Fruit fly (Drosophila melanogaster) whole organism, embryonic: Measurements from ENCODE around the gene Hexo2.
A peak's percentile ranks its signal among the peaks of the same experiment; 100 is the strongest.

Experiments used
- Abd-B ChIP-seq: fragments of 200-800 bp; sonication (Bioruptor generic); optimal IDR thresholded peaks from 2 replicates; lab custom pipeline; 2018; ENCODE audit warnings: missing biosample characterization, mild to moderate bottlenecking, missing genetic modification characterization, moderate library complexity
- CG11085 ChIP-seq: fragments of 200-800 bp; sonication (Bioruptor generic); IDR thresholded peaks from 2 replicates; pipeline ENCODE4 v1.3.6; 2022; ENCODE audit warnings: missing biosample characterization, missing genetic modification characterization
- CG13894 ChIP-seq: fragments of 200-800 bp; sonication (Bioruptor generic); optimal IDR thresholded peaks from 3 replicates; lab custom pipeline; 2018; ENCODE audit warnings: missing biosample characterization, mild to moderate bottlenecking, missing genetic modification characterization, moderate library complexity
- CG14050 ChIP-seq: fragments of 200-800 bp; sonication (Bioruptor generic); IDR thresholded peaks from 3 replicates; pipeline ENCODE4 v1.3.6; 2022; ENCODE audit warnings: missing biosample characterization, missing genetic modification characterization
- CG16813 ChIP-seq: fragments of 200-800 bp; sonication (Bioruptor generic); IDR thresholded peaks from 3 replicates; pipeline ENCODE4 v1.3.6; 2022; ENCODE audit warnings: missing biosample characterization, missing genetic modification characterization; ENCODE audit not compliant: partially characterized antibody
- CG17802 ChIP-seq: fragments of 200-800 bp; sonication (Bioruptor generic); optimal IDR thresholded peaks from 2 replicates; lab custom pipeline; 2018; ENCODE audit warnings: missing biosample characterization, mild to moderate bottlenecking, missing genetic modification characterization, moderate library complexity
- CG31224 ChIP-seq: fragments of 200-800 bp; sonication (Bioruptor generic); IDR thresholded peaks from 2 replicates; pipeline ENCODE4 v1.3.6; 2022; ENCODE audit warnings: missing biosample characterization, missing genetic modification characterization
- CG32767 ChIP-seq: fragments of 200-800 bp; sonication (Bioruptor generic); IDR thresholded peaks from 2 replicates; pipeline ENCODE4 v1.3.6; 2022; ENCODE audit warnings: missing biosample characterization, missing genetic modification characterization
- CG33557 ChIP-seq: fragments of 200-800 bp; sonication (Bioruptor generic); optimal IDR thresholded peaks from 2 replicates; lab custom pipeline; 2019; ENCODE audit warnings: missing biosample characterization, mild to moderate bottlenecking, missing genetic modification characterization, moderate library complexity
- CG3995 ChIP-seq: fragments of 200-800 bp; sonication (Bioruptor generic); optimal IDR thresholded peaks from 3 replicates; lab custom pipeline; 2016; ENCODE audit warnings: missing biosample characterization, missing genetic modification characterization
- CG5245 ChIP-seq: fragments of 200-800 bp; sonication (Bioruptor generic); optimal IDR thresholded peaks from 3 replicates; lab custom pipeline; 2016; ENCODE audit warnings: missing biosample characterization, missing genetic modification characterization
- CG5953 ChIP-seq: fragments of 200-800 bp; sonication (Bioruptor generic); IDR thresholded peaks from 2 replicates; pipeline ENCODE4 v1.3.6; 2022; ENCODE audit warnings: missing biosample characterization, missing genetic modification characterization
- CG6654 ChIP-seq: fragments of 200-800 bp; sonication (Bioruptor generic); optimal IDR thresholded peaks from 2 replicates; lab custom pipeline; 2017; ENCODE audit warnings: missing biosample characterization, mild to moderate bottlenecking, missing genetic modification characterization
- D19B ChIP-seq: fragments of 200-800 bp; sonication (Bioruptor generic); optimal IDR thresholded peaks from 2 replicates; lab custom pipeline; 2017; ENCODE audit warnings: missing biosample characterization, mild to moderate bottlenecking, missing genetic modification characterization
- Drgx ChIP-seq: fragments of 200-800 bp; sonication (Bioruptor generic); IDR thresholded peaks from 2 replicates; pipeline ENCODE4 v1.3.6; 2022; ENCODE audit warnings: missing biosample characterization, missing genetic modification characterization
- E2f2 ChIP-seq: fragments of 200-800 bp; sonication (Bioruptor generic); IDR thresholded peaks from 2 replicates; pipeline ENCODE4 v1.3.6; 2022; ENCODE audit warnings: missing biosample characterization, missing genetic modification characterization
- ERR ChIP-seq: fragments of 200-800 bp; sonication (Bioruptor generic); optimal IDR thresholded peaks from 2 replicates; lab custom pipeline; 2016; ENCODE audit warnings: missing biosample characterization, missing genetic modification characterization
- Ets97D ChIP-seq: fragments of 200-800 bp; sonication (Bioruptor generic); optimal IDR thresholded peaks from 3 replicates; lab custom pipeline; 2016; ENCODE audit warnings: missing biosample characterization, missing genetic modification characterization
- H15 ChIP-seq: fragments of 200-800 bp; sonication (Bioruptor generic); IDR thresholded peaks from 3 replicates; pipeline ENCODE4 v1.3.6; 2022; ENCODE audit warnings: missing biosample characterization, missing genetic modification characterization
- HLH3B ChIP-seq: fragments of 200-800 bp; sonication (Bioruptor generic); IDR thresholded peaks from 2 replicates; pipeline ENCODE4 v1.3.6; 2022; ENCODE audit warnings: missing biosample characterization, missing genetic modification characterization
- Kr ChIP-seq: fragments of 200-800 bp; sonication (Bioruptor generic); optimal IDR thresholded peaks from 2 replicates; lab custom pipeline; 2017; ENCODE audit warnings: missing biosample characterization, mild to moderate bottlenecking, missing genetic modification characterization
- Neu2 ChIP-seq: fragments of 200-800 bp; sonication (Bioruptor generic); optimal IDR thresholded peaks from 3 replicates; lab custom pipeline; 2016; ENCODE audit warnings: missing biosample characterization, missing genetic modification characterization, borderline replicate concordance
- Nf-YC ChIP-seq: fragments of 200-800 bp; optimal IDR thresholded peaks from 3 replicates; lab custom pipeline; 2019; ENCODE audit warnings: missing biosample characterization, mild to moderate bottlenecking, missing genetic modification characterization, moderate library complexity
- Scr ChIP-seq: fragments of 200-800 bp; sonication (Bioruptor generic); IDR thresholded peaks from 2 replicates; pipeline ENCODE4 v1.3.6; 2022; ENCODE audit warnings: missing biosample characterization, missing genetic modification characterization; ENCODE audit not compliant: partially characterized antibody
- Sox100B ChIP-seq: fragments of 200-800 bp; sonication (Bioruptor generic); optimal IDR thresholded peaks from 3 replicates; lab custom pipeline; 2018; ENCODE audit warnings: missing biosample characterization, mild to moderate bottlenecking, missing genetic modification characterization
- amos ChIP-seq: fragments of 200-800 bp; sonication (Bioruptor generic); IDR thresholded peaks from 2 replicates; pipeline ENCODE4 v1.3.6; 2022; ENCODE audit warnings: missing biosample characterization, missing genetic modification characterization; ENCODE audit not compliant: partially characterized antibody
- aop ChIP-seq: fragments of 200-800 bp; sonication (Bioruptor generic); IDR thresholded peaks from 2 replicates; pipeline ENCODE4 v1.3.6; 2022; ENCODE audit warnings: missing biosample characterization, missing genetic modification characterization
- chm ChIP-seq: fragments of 200-800 bp; sonication (Bioruptor generic); IDR thresholded peaks from 2 replicates; pipeline ENCODE4 v1.3.6; 2022; ENCODE audit warnings: missing biosample characterization, missing genetic modification characterization
- corto ChIP-seq: fragments of 200-800 bp; sonication (Bioruptor generic); optimal IDR thresholded peaks from 2 replicates; lab custom pipeline; 2016; ENCODE audit warnings: missing biosample characterization, mild to moderate bottlenecking, missing genetic modification characterization, moderate library complexity
- dmrt99B ChIP-seq: fragments of 200-800 bp; sonication (Bioruptor generic); optimal IDR thresholded peaks from 2 replicates; lab custom pipeline; 2018; ENCODE audit warnings: missing biosample characterization, mild to moderate bottlenecking, missing genetic modification characterization, moderate library complexity
- ewg ChIP-seq: fragments of 200-800 bp; sonication (Bioruptor generic); optimal IDR thresholded peaks from 3 replicates; lab custom pipeline; 2017; ENCODE audit warnings: mild to moderate bottlenecking, missing biosample characterization, missing genetic modification reagents, missing genetic modification characterization
- fd96Cb ChIP-seq: fragments of 200-800 bp; sonication (Bioruptor generic); optimal IDR thresholded peaks from 2 replicates; lab custom pipeline; 2018; ENCODE audit warnings: missing biosample characterization, mild to moderate bottlenecking, missing genetic modification characterization, moderate library complexity
- gro ChIP-seq: fragments of 200-800 bp; sonication (Bioruptor generic); optimal IDR thresholded peaks from 2 replicates; lab custom pipeline; 2016; ENCODE audit warnings: missing biosample characterization, missing genetic modification characterization
- ham ChIP-seq: fragments of 200-800 bp; sonication (Bioruptor generic); IDR thresholded peaks from 2 replicates; pipeline ENCODE4 v1.3.6; 2022; ENCODE audit warnings: missing biosample characterization, missing genetic modification characterization
- hkb ChIP-seq, 2 experiments: fragments of 200-800 bp in 1 of 2; fragments of >200 bp in 1 of 2; sonication (Bioruptor generic) in 1 of 2; IDR thresholded peaks in 1 of 2; optimal IDR thresholded peaks in 1 of 2; 2 replicates each; pipeline versions ENCODE4 v1.3.6 to Lab custom; 2017 to 2022; ENCODE audit warnings: missing biosample characterization in 1 of 2, missing genetic modification characterization in 1 of 2
- hth ChIP-seq: fragments of >200 bp; optimal IDR thresholded peaks from 2 replicates; lab custom pipeline; 2017; ENCODE audit warnings: inconsistent platforms
- kah ChIP-seq: fragments of 200-800 bp; sonication (Bioruptor generic); optimal IDR thresholded peaks from 2 replicates; lab custom pipeline; 2018; ENCODE audit warnings: missing biosample characterization, mild to moderate bottlenecking, missing genetic modification characterization
- mld ChIP-seq: fragments of 200-800 bp; sonication (Bioruptor generic); IDR thresholded peaks from 3 replicates; pipeline ENCODE4 v1.3.6; 2022; ENCODE audit warnings: missing biosample characterization, missing genetic modification characterization; ENCODE audit not compliant: partially characterized antibody
- otp ChIP-seq: fragments of 200-800 bp; sonication (Bioruptor generic); IDR thresholded peaks from 3 replicates; pipeline ENCODE4, ENCODE4 v1.3.6; 2022; ENCODE audit warnings: missing biosample characterization, missing genetic modification characterization
- phol ChIP-seq: fragments of 200-800 bp; sonication (Bioruptor generic); optimal IDR thresholded peaks from 3 replicates; lab custom pipeline; 2018; ENCODE audit warnings: missing biosample characterization, mild to moderate bottlenecking, missing genetic modification characterization, moderate library complexity
- pnt ChIP-seq: fragments of 200-800 bp; sonication (Bioruptor generic); optimal IDR thresholded peaks from 3 replicates; lab custom pipeline; 2016; ENCODE audit warnings: missing biosample characterization, missing genetic modification characterization
- row ChIP-seq: fragments of 200-800 bp; sonication (Bioruptor generic); IDR thresholded peaks from 3 replicates; pipeline ENCODE4 v1.3.6; 2022; ENCODE audit warnings: missing biosample characterization, missing genetic modification characterization
- sc ChIP-seq, 3 experiments: fragments of >200 bp in 2 of 3; fragments of 200-800 bp in 1 of 3; sonication (Bioruptor generic) in 1 of 3; optimal IDR thresholded peaks; 2 replicates in 2 of 3; 3 replicates in 1 of 3; lab custom pipeline; 2017; ENCODE audit warnings: mild to moderate bottlenecking in 1 of 3, missing biosample characterization in 1 of 3, missing genetic modification characterization in 1 of 3, missing genetic modification reagents in 1 of 3
- sim ChIP-seq: fragments of 200-800 bp; sonication (Bioruptor generic); IDR thresholded peaks from 2 replicates; pipeline ENCODE4 v1.3.6; 2022; ENCODE audit warnings: missing biosample characterization, missing genetic modification characterization
- stwl ChIP-seq: fragments of 200-800 bp; sonication (Bioruptor generic); optimal IDR thresholded peaks from 3 replicates; lab custom pipeline; 2018; ENCODE audit warnings: missing biosample characterization, mild to moderate bottlenecking, missing genetic modification characterization, moderate library complexity
- tll ChIP-seq, 2 experiments: fragments of 200-800 bp in 1 of 2; fragments of >200 bp in 1 of 2; sonication (Bioruptor generic) in 1 of 2; optimal IDR thresholded peaks; 2 replicates each; lab custom pipeline; 2017 to 2019; ENCODE audit warnings: missing biosample characterization in 2 of 2, missing genetic modification characterization in 2 of 2, mild to moderate bottlenecking in 1 of 2, moderate library complexity in 1 of 2
- vfl ChIP-seq: fragments of 200-800 bp; sonication (Bioruptor generic); optimal IDR thresholded peaks from 2 replicates; lab custom pipeline; 2016; ENCODE audit warnings: missing biosample characterization, missing genetic modification characterization
- wor ChIP-seq: fragments of 200-800 bp; sonication (Bioruptor generic); IDR thresholded peaks from 2 replicates; pipeline ENCODE4 v1.3.6; 2022; ENCODE audit warnings: missing biosample characterization, missing genetic modification characterization
- z ChIP-seq: fragments of 200-800 bp; sonication (Bioruptor generic); IDR thresholded peaks from 3 replicates; pipeline ENCODE4 v1.3.6; 2022; ENCODE audit warnings: missing biosample characterization, missing genetic modification characterization

Hexo2 gene

DNA sequence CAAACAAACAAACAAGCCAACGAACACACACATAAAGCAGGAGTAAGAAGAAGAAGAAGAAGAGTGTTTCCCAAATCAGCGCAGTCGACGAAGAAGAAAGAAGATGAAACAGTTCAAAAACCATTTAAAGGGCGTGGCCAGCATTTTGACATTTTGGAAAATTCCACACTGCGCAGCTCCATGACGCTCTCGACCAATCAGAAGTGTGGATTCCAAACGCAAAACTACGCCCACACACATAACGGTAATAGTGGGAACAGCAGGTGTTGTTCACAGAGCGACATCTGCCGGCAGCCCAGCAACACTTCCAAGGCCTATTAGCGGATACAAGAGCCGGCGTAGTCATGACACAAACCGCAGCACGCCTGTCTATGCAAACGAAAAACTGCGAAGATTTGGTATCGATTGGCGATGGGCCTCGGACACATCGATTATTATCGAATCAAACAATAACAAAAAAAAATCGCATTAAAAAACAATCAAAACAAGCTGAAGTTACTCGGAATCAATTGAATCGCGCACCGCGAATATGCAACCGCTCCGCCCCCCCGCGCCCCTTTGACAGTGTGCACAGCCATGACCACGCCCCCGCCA lies 32.7 kb upstream of the Hexo2 start, which contains the start of gene Rubicon (continued):
- TF ChIP-seq D19B (no peak), vfl (no peak), CG14050 (GFP tag; lab: Robert Waterston, UW) (no peak), CG13894 (tag; lab: Kevin White, UChicago) (peak; percentile 84), Neu2 (GFP tag; lab: Kevin White, UChicago) (no peak), kah (GFP tag; lab: Kevin White, UChicago) (no peak), ERR (GFP tag; lab: Kevin White, UChicago) (peak; percentile 55), row (GFP tag; lab: Robert Waterston, UW) (peak; percentile 46; the same call in 1 of the 3 replicates), gro (GFP tag; lab: Kevin White, UChicago) (peak; percentile 10), Nf-YC (tag; lab: Kevin White, UChicago) (peak; percentile 96), hth (lab: Kevin White, UChicago) (no peak), tll (GFP tag; optimal IDR thresholded peaks at IDR 0.05; lab: Kevin White, UChicago) (no peak), corto (GFP tag; lab: Kevin White, UChicago) (no peak), wor (GFP tag; lab: Robert Waterston, UW) (no peak), Abd-B (peak; percentile 36), CG5245 (peak; percentile 32), sc (optimal IDR thresholded peaks at IDR 0.05; lab: Kevin White, UChicago) (no peak), sc (GFP tag; optimal IDR thresholded peaks at IDR 0.05; lab: Kevin White, UChicago) (no peak), CG6654 (GFP tag; lab: Kevin White, UChicago) (no peak), chm (GFP tag; lab: Robert Waterston, UW) (peak; percentile 68), CG33557 (GFP tag; lab: Kevin White, UChicago) (peak; percentile 28), phol (tag; lab: Kevin White, UChicago) (peak; percentile 37), aop (no peak), ham (GFP tag; lab: Robert Waterston, UW) (no peak), Scr (GFP tag; lab: Robert Waterston, UW) (peak; percentile 85), HLH3B (GFP tag; lab: Robert Waterston, UW) (0 out of 2 replicates have a peak, but pooled peaks have one; percentile 30), dmrt99B (tag; lab: Kevin White, UChicago) (no peak), Sox100B (GFP tag; lab: Kevin White, UChicago) (no peak), mld (GFP tag; lab: Robert Waterston, UW) (peak; percentile 48; the same call in 2 of the 3 replicates), stwl (tag; lab: Kevin White, UChicago) (peak; percentile 84), H15 (GFP tag; lab: Robert Waterston, UW) (0 out of 3 replicates have a peak, but pooled peaks have one; percentile 33), Kr (GFP tag; lab: Kevin White, UChicago) (no peak), CG5953 (GFP tag; lab: Robert Waterston, UW) (no peak), amos (GFP tag; lab: Robert Waterston, UW) (peak; percentile 93), hkb (optimal IDR thresholded peaks at IDR 0.05; lab: Kevin White, UChicago) (peak; percentile 16), hkb (GFP tag; IDR thresholded peaks at IDR 0.05; lab: Robert Waterston, UW) (peak; percentile 62; the same call in 1 of the 2 replicates), sim (no peak), pnt (GFP tag; lab: Kevin White, UChicago) (no peak), Ets97D (peak; percentile 89), Drgx (peak; percentile 64; the same call in 1 of the 2 replicates), CG17802 (tag; lab: Kevin White, UChicago) (peak; percentile 37), fd96Cb (tag; lab: Kevin White, UChicago) (no peak), CG31224 (GFP tag; lab: Robert Waterston, UW) (no peak), otp (GFP tag; lab: Robert Waterston, UW) (no peak), CG32767 (GFP tag; lab: Robert Waterston, UW) (no peak), CG16813 (GFP tag; lab: Robert Waterston, UW) (peak; percentile 86), CG11085 (peak; percentile 60), z (GFP tag; lab: Robert Waterston, UW) (no peak), E2f2 (GFP tag; lab: Robert Waterston, UW) (peak; percentile 53; the same call in 1 of the 2 replicates), ewg (GFP tag; lab: Kevin White, UChicago) (peak; percentile 31), CG3995 (peak; percentile 10)
